Fruit fly (Drosophila melanogaster): ENCODE results near the gene ND-ACP.
A peak's percentile ranks its signal among the peaks of the same experiment; 100 is the strongest.

ND-ACP gene

DNA sequence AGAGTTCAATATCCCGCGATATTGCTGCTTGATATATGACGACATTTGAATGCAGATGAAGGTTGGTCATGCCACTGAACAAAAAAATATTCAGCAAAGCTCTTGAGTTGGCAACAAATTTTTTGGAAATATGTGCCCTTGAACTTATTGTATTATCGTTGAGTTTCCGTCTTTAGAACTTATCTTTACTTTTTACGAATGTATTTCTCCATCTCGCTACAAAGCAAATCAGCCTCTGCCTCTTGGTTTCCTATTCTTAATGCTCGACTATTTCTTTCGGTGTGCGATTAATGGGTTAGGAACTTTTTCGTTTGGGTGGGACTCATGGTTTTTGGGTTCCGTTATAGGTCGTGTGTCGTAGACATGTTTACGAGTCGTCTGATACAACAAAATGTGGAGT lies 6.6 kb upstream of the ND-ACP start (continued):
- no peak for TF ChIP-seq Ets96B (tag; optimal IDR thresholded peaks at IDR 0.05)
- no peak for TF ChIP-seq CG8319 (GFP tag; optimal IDR thresholded peaks at IDR 0.05)
- no peak for TF ChIP-seq Ets21C (GFP tag; optimal IDR thresholded peaks at IDR 0.05)
- no peak for TF ChIP-seq Met (GFP tag; optimal IDR thresholded peaks at IDR 0.05)
- no peak for TF ChIP-seq OdsH (GFP tag; optimal IDR thresholded peaks at IDR 0.05)

DNA sequence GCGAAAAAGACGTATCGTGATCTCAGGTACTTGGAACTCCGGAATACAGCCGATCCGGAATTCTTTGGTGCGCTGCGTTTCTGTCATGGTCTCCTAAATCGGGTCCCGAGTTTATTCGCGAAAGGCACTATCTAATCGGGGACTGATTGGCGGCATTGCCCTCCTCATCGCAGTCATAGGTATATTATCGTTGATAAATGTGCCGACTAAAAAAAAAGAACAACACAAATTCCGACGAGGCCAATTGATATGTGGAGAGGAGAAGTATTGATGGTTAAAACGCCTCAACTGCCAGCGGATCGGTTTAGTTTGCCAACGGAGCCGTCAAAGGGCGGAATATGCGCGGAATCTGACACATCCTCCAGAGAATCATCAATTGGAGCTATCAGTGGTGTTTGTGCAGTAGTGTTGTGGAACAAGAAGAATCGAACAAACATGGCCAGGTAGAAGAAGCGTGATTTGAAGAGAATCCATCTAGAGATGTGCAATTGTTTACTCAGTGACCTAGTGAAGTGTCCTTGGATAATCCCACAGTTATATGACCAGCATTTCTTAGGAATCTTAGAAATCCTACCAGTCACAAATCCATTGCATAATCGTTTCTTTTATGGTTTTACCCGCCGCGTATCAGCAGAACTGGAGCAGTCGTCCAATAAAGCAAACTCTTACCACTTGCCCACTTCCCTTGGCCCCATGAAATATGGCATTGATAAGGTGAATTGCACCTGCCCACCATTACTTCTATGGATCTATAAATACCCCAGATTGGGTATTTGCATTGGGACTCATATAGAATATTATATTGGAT lies 4.7 kb upstream of the ND-ACP start:
- TF ChIP-seq vri (GFP tag; optimal IDR thresholded peaks at IDR 0.05): peak; percentile 97
- TF ChIP-seq CG34406 (GFP tag; optimal IDR thresholded peaks at IDR 0.05): no peak

DNA sequence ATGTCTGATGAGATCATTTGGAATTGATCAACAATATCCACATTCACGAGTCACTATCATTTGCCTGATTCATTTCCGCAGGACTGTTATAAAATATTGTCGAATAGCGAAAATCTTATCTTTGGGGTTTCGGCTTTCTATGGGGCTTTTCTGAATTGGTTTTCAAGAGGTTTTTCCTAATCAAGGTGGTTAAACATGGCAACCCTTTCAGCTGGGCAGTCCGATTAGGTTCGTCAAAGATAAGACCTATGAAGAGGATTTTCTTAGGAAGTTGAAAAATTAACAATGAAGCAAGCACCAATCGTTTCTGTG lies 4.2 kb upstream of the ND-ACP start:
- TF ChIP-seq vri (GFP tag; optimal IDR thresholded peaks at IDR 0.05) (peak; percentile 58), lz (GFP tag; optimal IDR thresholded peaks at IDR 0.05) (no peak)

DNA sequence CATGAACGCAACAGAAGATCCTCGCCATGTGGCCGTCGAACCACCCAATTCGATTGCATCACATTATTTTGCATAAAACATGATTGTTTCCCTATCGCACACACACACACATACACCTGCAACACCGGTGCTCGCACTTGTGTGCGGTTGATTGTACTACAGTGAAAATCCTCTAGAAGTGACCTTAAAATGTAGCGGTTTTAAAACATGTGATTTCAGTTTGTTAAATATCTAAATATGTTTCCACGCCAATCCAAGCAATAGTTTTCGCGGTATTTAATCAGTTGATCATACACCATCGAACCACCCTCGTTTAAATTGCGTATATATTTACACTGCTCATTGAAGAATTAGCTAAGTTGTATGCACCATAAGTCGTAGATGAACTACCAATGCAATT lies 671 bp downstream of the ND-ACP start:
- 0 out of 3 replicates have a peak, but pooled peaks have one; percentile 34 for TF ChIP-seq eg (GFP tag; IDR thresholded peaks at IDR 0.05)
- no peak for TF ChIP-seq CG34406 (GFP tag; optimal IDR thresholded peaks at IDR 0.05)
- peak; percentile 61 for TF ChIP-seq Eip78C (GFP tag)
- TF ChIP-seq CG31627 (GFP tag; optimal IDR thresholded peaks at IDR 0.05): peak; percentile 21
- TF ChIP-seq esn (GFP tag; optimal IDR thresholded peaks at IDR 0.05): peak; percentile 29
- TF ChIP-seq achi (GFP tag; optimal IDR thresholded peaks at IDR 0.05): peak; percentile 10

DNA sequence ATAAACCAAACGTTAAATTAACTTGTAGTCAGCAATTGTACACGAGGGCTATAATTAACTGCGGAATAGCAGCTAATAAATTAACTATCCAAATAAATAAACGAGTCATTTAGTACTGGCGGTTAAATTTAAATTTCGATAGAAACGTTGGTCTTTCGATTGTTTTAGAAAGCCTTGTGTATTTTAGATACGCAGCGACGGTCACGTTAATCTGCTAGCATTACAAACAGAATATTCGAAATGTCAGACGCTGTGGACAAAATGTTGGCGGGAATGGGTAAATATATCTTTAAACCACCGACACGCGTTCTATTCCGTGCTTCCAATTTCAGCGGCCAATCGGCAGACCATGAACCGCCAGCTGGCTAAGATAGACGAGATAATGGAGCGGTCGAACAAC lies 1.8 kb downstream of the ND-ACP start, which contains the start of gene msd1:
Gene msd1 (plus strand): TSS at position 203 of the 400 bp plus-strand sequence.
- no peak for TF ChIP-seq Eip75B (GFP tag; optimal IDR thresholded peaks at IDR 0.05)
- TF ChIP-seq fkh (GFP tag; optimal IDR thresholded peaks at IDR 0.05): peak; percentile 40
- no peak for TF ChIP-seq CG11902 (GFP tag; optimal IDR thresholded peaks at IDR 0.05)
- no peak for TF ChIP-seq CG7368 (GFP tag; optimal IDR thresholded peaks at IDR 0.05)

DNA sequence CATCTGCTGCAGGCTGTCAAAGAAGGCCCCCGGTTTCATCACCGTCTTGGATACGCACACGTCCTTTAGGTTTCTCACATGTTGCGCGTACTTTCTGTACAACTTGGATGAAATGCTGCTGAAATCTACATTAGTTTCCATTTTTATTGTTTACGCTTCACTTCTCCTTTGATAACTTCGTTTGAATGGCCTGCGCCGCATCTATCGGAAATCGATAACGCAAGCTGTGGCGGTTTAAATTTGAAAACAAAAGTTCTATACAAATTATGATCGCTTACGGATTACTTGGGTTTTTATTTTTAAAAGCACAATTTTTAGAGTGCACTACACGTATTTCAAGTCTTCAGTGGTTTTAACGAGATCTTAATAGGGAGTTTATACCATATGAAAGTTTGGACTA lies 3.2 kb downstream of the ND-ACP start, which contains the start of gene msd5:
Gene msd5 (minus strand): TSS at position 174 of the 400 bp plus-strand sequence.
- TF ChIP-seq CG32006 (GFP tag; optimal IDR thresholded peaks at IDR 0.05) (no peak), cyc (GFP tag; optimal IDR thresholded peaks at IDR 0.05) (no peak), CG9139 (GFP tag; optimal IDR thresholded peaks at IDR 0.05) (no peak), CG6854 (GFP tag; optimal IDR thresholded peaks at IDR 0.05) (no peak), fkh (GFP tag; optimal IDR thresholded peaks at IDR 0.05) (no peak), dsx (GFP tag; optimal IDR thresholded peaks at IDR 0.05; ENCODE audit: poor library complexity, severe bottlenecking) (no peak), CG16779 (tag; optimal IDR thresholded peaks at IDR 0.05) (no peak), fd85E (GFP tag; optimal IDR thresholded peaks at IDR 0.05) (no peak), eg (GFP tag; IDR thresholded peaks at IDR 0.05) (no peak), Ets96B (tag; optimal IDR thresholded peaks at IDR 0.05) (no peak), Met (GFP tag; optimal IDR thresholded peaks at IDR 0.05) (no peak), Ets21C (GFP tag; optimal IDR thresholded peaks at IDR 0.05) (no peak), Blimp-1 (GFP tag; optimal IDR thresholded peaks at IDR 0.05) (no peak), acj6 (GFP tag; optimal IDR thresholded peaks at IDR 0.05) (no peak), CG11762 (GFP tag; optimal IDR thresholded peaks at IDR 0.05; ENCODE audit: insufficient read depth) (no peak), dac (GFP tag; optimal IDR thresholded peaks at IDR 0.05) (no peak), CG8319 (GFP tag; optimal IDR thresholded peaks at IDR 0.05) (no peak), Smox (GFP tag; optimal IDR thresholded peaks at IDR 0.05) (no peak), CG8632 (GFP tag; optimal IDR thresholded peaks at IDR 0.05) (no peak), topi (GFP tag; optimal IDR thresholded peaks at IDR 0.05) (no peak)

Measured in whole organism, prepupa.